Worm (Caenorhabditis elegans) whole organism, midembryonic: ENCODE measurements around the gene R13H4.7.

ENCODE experiments used
- T22C8.4 ChIP-seq: fragments of 200-800 bp; sonication (Bioruptor generic); IDR thresholded peaks from 2 replicates; pipeline ENCODE4 v1.3.6; 2022; ENCODE audit warnings: missing genetic modification characterization, missing compliant biosample characterization
- cog-1 ChIP-seq: sonication (generic microtip); optimal IDR thresholded peaks from 2 replicates; lab custom pipeline; 2016; ENCODE audit warnings: missing genetic modification characterization, missing compliant biosample characterization
- flt-1 ChIP-seq: fragments of 200-800 bp; sonication (Bioruptor generic); IDR thresholded peaks from 2 replicates; pipeline ENCODE4 v1.3.6; 2022; ENCODE audit warnings: missing genetic modification characterization, missing compliant biosample characterization
- klf-2 ChIP-seq: fragments of 200-800 bp; sonication (Bioruptor generic); conservative IDR thresholded peaks from 2 replicates; pipeline ENCODE4 v1.3.6; 2022; ENCODE audit warnings: missing genetic modification reagents, missing genetic modification characterization, missing compliant biosample characterization
- med-1 ChIP-seq: sonication (generic microtip); optimal IDR thresholded peaks from 2 replicates; lab custom pipeline; 2017; ENCODE audit warnings: missing genetic modification characterization, mild to moderate bottlenecking, missing compliant biosample characterization, antibody characterized with exemption, missing genetic modification reagents; ENCODE audit not compliant: insufficient read depth
- tab-1 ChIP-seq: fragments of 200-800 bp; sonication (Bioruptor generic); IDR thresholded peaks from 2 replicates; pipeline ENCODE4 v1.3.6; 2022; ENCODE audit warnings: missing genetic modification characterization, missing compliant biosample characterization
- ztf-23 ChIP-seq: fragments of 200-800 bp; sonication (Bioruptor generic); IDR thresholded peaks from 2 replicates; pipeline ENCODE4 v1.3.6; 2022; ENCODE audit warnings: missing genetic modification reagents, missing genetic modification characterization, missing compliant biosample characterization
- ztf-29 ChIP-seq: fragments of 200-800 bp; sonication (Bioruptor generic); IDR thresholded peaks from 2 replicates; pipeline ENCODE4 v1.3.6; 2022; ENCODE audit warnings: missing genetic modification reagents, missing genetic modification characterization, missing compliant biosample characterization

ce11 chrV:11861880-11862544 is 6.0 kb downstream of the R13H4.7 start:
- TF ChIP-seq med-1 (GFP tag; lab: Kevin White, UChicago) (no peak), T22C8.4 (no peak), flt-1 (GFP tag; lab: Robert Waterston, UW) (no peak), ztf-23 (GFP tag; lab: Robert Waterston, UW) (no peak), cog-1 (no peak), tab-1 (GFP tag; lab: Robert Waterston, UW) (no peak), klf-2 (GFP tag; lab: Robert Waterston, UW) (no peak), ztf-29 (GFP tag; lab: Robert Waterston, UW) (no peak)
